Worm (Caenorhabditis elegans) whole organism, L4 larva: Measurements from ENCODE around the gene ptr-25.
A peak's percentile ranks its signal among the peaks of the same experiment; 100 is the strongest.

Experiments used
- D1046.2 ChIP-seq: fragments of 200-800 bp; sonication (Bioruptor generic); IDR thresholded peaks from 2 replicates; pipeline ENCODE4 v1.3.6; 2022; ENCODE audit warnings: missing genetic modification characterization, missing compliant biosample characterization
- F10B5.3 ChIP-seq: sonication (generic microtip); optimal IDR thresholded peaks from 2 replicates; lab custom pipeline; 2016; ENCODE audit warnings: mild to moderate bottlenecking, missing genetic modification characterization, missing compliant biosample characterization
- F37D6.2 ChIP-seq: sonication (generic microtip); optimal IDR thresholded peaks from 2 replicates; lab custom pipeline; 2016; ENCODE audit warnings: mild to moderate bottlenecking, missing genetic modification characterization, missing compliant biosample characterization
- F44E2.7 ChIP-seq: fragments of 200-800 bp; sonication (Bioruptor generic); IDR thresholded peaks from 2 replicates; pipeline ENCODE4 v2.1.2; 2022; ENCODE audit warnings: missing genetic modification characterization, missing compliant biosample characterization
- F49E8.2 ChIP-seq: sonication (generic microtip); optimal IDR thresholded peaks from 2 replicates; lab custom pipeline; 2016; ENCODE audit warnings: missing compliant biosample characterization, mild to moderate bottlenecking, missing genetic modification characterization, borderline replicate concordance
- T26A8.4 ChIP-seq: fragments of 200-800 bp; sonication (Bioruptor generic); IDR thresholded peaks from 2 replicates; pipeline ENCODE4 v1.3.6; 2022; ENCODE audit warnings: missing genetic modification characterization, missing compliant biosample characterization
- Y105C5A.15 ChIP-seq: fragments of 200-800 bp; sonication (Bioruptor generic); IDR thresholded peaks from 2 replicates; pipeline ENCODE4 v1.3.6; 2022; ENCODE audit warnings: missing genetic modification characterization, missing compliant biosample characterization
- Y5F2A.4 ChIP-seq: fragments of 200-800 bp; sonication (Bioruptor generic); optimal IDR thresholded peaks from 2 replicates; lab custom pipeline; 2018; ENCODE audit warnings: mild to moderate bottlenecking, missing genetic modification characterization, missing compliant biosample characterization
- ZK546.5 ChIP-seq, 2 experiments: sonication (generic microtip); optimal IDR thresholded peaks; 2 replicates each; lab custom pipeline; 2017; ENCODE audit warnings: missing biosample characterization in 2 of 2, missing genetic modification characterization in 2 of 2
- aha-1 ChIP-seq: fragments of 150-350 bp; peaks from one replicate; lab custom pipeline; 2014; ENCODE audit warnings: missing biosample characterization, missing genetic modification characterization
- ama-1 ChIP-seq: fragments of 150-350 bp; optimal IDR thresholded peaks from 2 replicates; lab custom pipeline; 2014; ENCODE audit warnings: inconsistent platforms, mixed read lengths
- arid-1 ChIP-seq: fragments of 200-800 bp; sonication (Bioruptor generic); conservative IDR thresholded peaks from 2 replicates; pipeline ENCODE4 v1.3.6; 2022; ENCODE audit warnings: missing genetic modification reagents, missing genetic modification characterization, missing compliant biosample characterization
- ceh-32 ChIP-seq: sonication (generic microtip); optimal IDR thresholded peaks from 2 replicates; lab custom pipeline; 2016; ENCODE audit warnings: mild to moderate bottlenecking, missing genetic modification characterization, missing compliant biosample characterization; ENCODE audit not compliant: poor library complexity
- ctbp-1 ChIP-seq: fragments of 200-800 bp; sonication (Bioruptor generic); IDR thresholded peaks from 2 replicates; pipeline ENCODE4 v1.3.6; 2022; ENCODE audit warnings: missing genetic modification reagents, missing genetic modification characterization, missing compliant biosample characterization
- daf-16 ChIP-seq, 3 experiments: sonication (generic microtip); optimal IDR thresholded peaks; 2 replicates each; lab custom pipeline; 2016 to 2017; ENCODE audit warnings: missing genetic modification characterization in 3 of 3, missing genetic modification reagents in 3 of 3, mild to moderate bottlenecking in 2 of 3, missing compliant biosample characterization in 2 of 3, missing biosample characterization in 1 of 3, moderate library complexity in 1 of 3
- daf-19 ChIP-seq: fragments of 200-800 bp; sonication (Bioruptor generic); conservative IDR thresholded peaks from 2 replicates; pipeline ENCODE4 v1.3.6; 2022; ENCODE audit warnings: missing genetic modification characterization, missing compliant biosample characterization
- dmd-6 ChIP-seq: fragments of 200-800 bp; sonication (Bioruptor generic); IDR thresholded peaks from 2 replicates; pipeline ENCODE4 v1.3.6; 2022; ENCODE audit warnings: missing genetic modification reagents, missing genetic modification characterization, missing compliant biosample characterization
- dpl-1 ChIP-seq: fragments of 150-350 bp; optimal IDR thresholded peaks from 2 replicates; lab custom pipeline; 2014; ENCODE audit warnings: missing biosample characterization, missing genetic modification reagents, missing genetic modification characterization
- dve-1 ChIP-seq: sonication (generic microtip); optimal IDR thresholded peaks from 2 replicates; lab custom pipeline; 2017; ENCODE audit warnings: antibody characterized with exemption, mild to moderate bottlenecking, missing genetic modification characterization, missing compliant biosample characterization; ENCODE audit not compliant: insufficient read depth
- egl-43 ChIP-seq: fragments of 200-800 bp; sonication (Bioruptor generic); IDR thresholded peaks from 2 replicates; pipeline ENCODE4 v1.3.6; 2022; ENCODE audit warnings: missing genetic modification reagents, missing genetic modification characterization, missing compliant biosample characterization
- fkh-10 ChIP-seq: fragments of 150-350 bp; optimal IDR thresholded peaks from 2 replicates; lab custom pipeline; 2014; ENCODE audit warnings: missing biosample characterization, missing genetic modification reagents, missing genetic modification characterization
- fos-1 ChIP-seq: fragments of 150-350 bp; optimal IDR thresholded peaks from 2 replicates; lab custom pipeline; 2014; ENCODE audit warnings: missing biosample characterization, missing genetic modification characterization
- gei-8 ChIP-seq: fragments of 200-800 bp; sonication (Bioruptor generic); optimal IDR thresholded peaks from 2 replicates; lab custom pipeline; 2018; ENCODE audit warnings: mild to moderate bottlenecking, missing genetic modification characterization, missing compliant biosample characterization
- hlh-30 ChIP-seq: sonication (generic microtip); optimal IDR thresholded peaks from 2 replicates; lab custom pipeline; 2017; ENCODE audit warnings: antibody characterized with exemption, mild to moderate bottlenecking, missing genetic modification characterization, missing compliant biosample characterization; ENCODE audit not compliant: insufficient read depth
- lin-13 ChIP-seq: fragments of 150-350 bp; optimal IDR thresholded peaks from 2 replicates; lab custom pipeline; 2014; ENCODE audit warnings: missing biosample characterization, missing genetic modification reagents, missing genetic modification characterization
- lin-15B ChIP-seq: fragments of 150-350 bp; sonication (generic microtip); optimal IDR thresholded peaks from 3 replicates; lab custom pipeline; 2014; ENCODE audit warnings: missing biosample characterization, missing genetic modification characterization
- lin-38 ChIP-seq: fragments of 200-800 bp; sonication (Bioruptor generic); IDR thresholded peaks from 2 replicates; pipeline ENCODE4 v1.3.6; 2022; ENCODE audit warnings: missing genetic modification reagents, missing genetic modification characterization, missing compliant biosample characterization
- madf-9 ChIP-seq: fragments of 200-800 bp; sonication (Bioruptor generic); conservative IDR thresholded peaks from 2 replicates; pipeline ENCODE4 v1.3.6; 2022; ENCODE audit warnings: missing genetic modification reagents, missing genetic modification characterization, missing compliant biosample characterization
- mdt-29 ChIP-seq: fragments of 200-800 bp; sonication (Bioruptor generic); IDR thresholded peaks from 2 replicates; pipeline ENCODE4 v1.3.6; 2022; ENCODE audit warnings: missing genetic modification reagents, missing genetic modification characterization, missing compliant biosample characterization
- mep-1 ChIP-seq: fragments of 150-350 bp; sonication (generic microtip); optimal IDR thresholded peaks from 3 replicates; lab custom pipeline; 2014; ENCODE audit warnings: missing biosample characterization, missing genetic modification characterization
- mes-2 ChIP-seq: sonication (generic microtip); optimal IDR thresholded peaks from 2 replicates; lab custom pipeline; 2016; ENCODE audit warnings: missing genotype, mild to moderate bottlenecking, missing genetic modification characterization, missing compliant biosample characterization; ENCODE audit not compliant: poor library complexity, severe bottlenecking
- nhr-102 ChIP-seq: sonication (generic microtip); optimal IDR thresholded peaks from 2 replicates; lab custom pipeline; 2016; ENCODE audit warnings: mild to moderate bottlenecking, missing genetic modification characterization, moderate library complexity, missing compliant biosample characterization
- nhr-11 ChIP-seq: fragments of 150-350 bp; optimal IDR thresholded peaks from 2 replicates; lab custom pipeline; 2014; ENCODE audit warnings: missing biosample characterization, missing genetic modification characterization
- nhr-25 ChIP-seq: sonication (generic microtip); optimal IDR thresholded peaks from 2 replicates; lab custom pipeline; 2017; ENCODE audit warnings: missing genetic modification characterization, mild to moderate bottlenecking, missing compliant biosample characterization, antibody characterized with exemption, moderate library complexity, borderline replicate concordance; ENCODE audit not compliant: insufficient read depth
- nhr-6 ChIP-seq: fragments of 150-350 bp; optimal IDR thresholded peaks from 2 replicates; lab custom pipeline; 2014; ENCODE audit warnings: missing biosample characterization, missing genetic modification characterization
- pha-4 ChIP-seq, 2 experiments: fragments of 150-350 bp in 1 of 2; fragments of 200-800 bp in 1 of 2; sonication (Bioruptor generic) in 1 of 2; IDR thresholded peaks in 1 of 2; optimal IDR thresholded peaks in 1 of 2; 2 replicates each; pipeline versions ENCODE4 v1.3.6 to Lab custom; 2014 to 2022; ENCODE audit warnings: missing genetic modification characterization in 2 of 2, missing genetic modification reagents in 2 of 2, missing biosample characterization in 1 of 2, missing compliant biosample characterization in 1 of 2
- php-3 ChIP-seq: fragments of 200-800 bp; sonication (Bioruptor generic); IDR thresholded peaks from 2 replicates; pipeline ENCODE4 v1.3.6; 2022; ENCODE audit warnings: missing genetic modification reagents, missing genetic modification characterization, missing compliant biosample characterization
- rbr-2 ChIP-seq: sonication (generic microtip); optimal IDR thresholded peaks from 2 replicates; lab custom pipeline; 2016; ENCODE audit warnings: missing genotype, missing genetic modification characterization, missing compliant biosample characterization
- sdz-12 ChIP-seq: fragments of 200-800 bp; sonication (Bioruptor generic); optimal IDR thresholded peaks from 2 replicates; lab custom pipeline; 2018; ENCODE audit warnings: mild to moderate bottlenecking, missing genetic modification characterization, missing compliant biosample characterization
- set-16 ChIP-seq: fragments of 200-800 bp; sonication (Bioruptor generic); IDR thresholded peaks from 2 replicates; pipeline ENCODE4 v1.3.6; 2022; ENCODE audit warnings: missing genetic modification reagents, missing genetic modification characterization, missing compliant biosample characterization
- snpc-1.2 ChIP-seq: fragments of 200-800 bp; sonication (Bioruptor generic); IDR thresholded peaks from 2 replicates; pipeline ENCODE4 v1.3.6; 2022; ENCODE audit warnings: missing genetic modification reagents, missing genetic modification characterization, missing compliant biosample characterization
- spr-1 ChIP-seq: sonication (generic microtip); optimal IDR thresholded peaks from 2 replicates; lab custom pipeline; 2016; ENCODE audit warnings: mild to moderate bottlenecking, missing genetic modification characterization, missing compliant biosample characterization
- unc-130 ChIP-seq: sonication (generic microtip); optimal IDR thresholded peaks from 2 replicates; lab custom pipeline; 2016; ENCODE audit warnings: missing genetic modification reagents, missing genetic modification characterization, missing compliant biosample characterization
- zag-1 ChIP-seq: fragments of 150-350 bp; optimal IDR thresholded peaks from 2 replicates; lab custom pipeline; 2014; ENCODE audit warnings: missing biosample characterization, missing genetic modification characterization
- ztf-7 ChIP-seq: fragments of 150-350 bp; optimal IDR thresholded peaks from 2 replicates; lab custom pipeline; 2014; ENCODE audit warnings: missing biosample characterization, missing genetic modification characterization

Gene ptr-25

ce11 chrIII:10505182-10505581 lies 17.3 kb downstream of the ptr-25 start, which contains the start of the genes taf-11.3 and urm-1 (continued):
- TF ChIP-seq ztf-7 (tag; lab: Kevin White, UChicago), result peak; percentile 55
- no peak for TF ChIP-seq pha-4 (GFP tag; IDR thresholded peaks at IDR 0.05; lab: Robert Waterston, UW)
- peak; percentile 79 for TF ChIP-seq pha-4 (tag; optimal IDR thresholded peaks at IDR 0.05; lab: Kevin White, UChicago)
- TF ChIP-seq F37D6.2 (tag; lab: Kevin White, UChicago), result peak; percentile 6
- no peak for TF ChIP-seq daf-19 (GFP tag; lab: Robert Waterston, UW)
- TF ChIP-seq php-3 (GFP tag; lab: Robert Waterston, UW), result no peak
- no peak for TF ChIP-seq D1046.2 (GFP tag; lab: Robert Waterston, UW)
- TF ChIP-seq rbr-2 (tag; lab: Kevin White, UChicago), result peak; percentile 32
- no peak for TF ChIP-seq nhr-11
- TF ChIP-seq arid-1 (GFP tag; lab: Robert Waterston, UW), result 0 out of 2 replicates have a peak, but pooled peaks have one; percentile 30
- TF ChIP-seq madf-9 (GFP tag; lab: Robert Waterston, UW), result no peak
- peak; percentile 10 for TF ChIP-seq nhr-102
- TF ChIP-seq dve-1, result peak; percentile 82
- TF ChIP-seq ZK546.5 (tag; optimal IDR thresholded peaks at IDR 0.05; lab: Kevin White, UChicago), result no peak
- TF ChIP-seq hlh-30 (tag; lab: Kevin White, UChicago), result peak; percentile 30
- peak; percentile 37 for TF ChIP-seq lin-15B (tag; lab: Kevin White, UChicago)
- TF ChIP-seq daf-16 (GFP tag; optimal IDR thresholded peaks at IDR 0.05; lab: Kevin White, UChicago), result no peak
- peak; percentile 40 for TF ChIP-seq daf-16 (tag; optimal IDR thresholded peaks at IDR 0.05; lab: Kevin White, UChicago)
- TF ChIP-seq F44E2.7 (GFP tag; lab: Robert Waterston, UW), result no peak
- TF ChIP-seq nhr-6, result no peak
- TF ChIP-seq fkh-10, result no peak
- TF ChIP-seq unc-130 (GFP tag; lab: Kevin White, UChicago), result peak; percentile 35
- TF ChIP-seq mep-1 (tag; lab: Kevin White, UChicago), result peak; percentile 79
- TF ChIP-seq fos-1, result no peak
- TF ChIP-seq aha-1, result peak; percentile 50
- TF ChIP-seq, all 104 proteins: peak for 23

DNA sequence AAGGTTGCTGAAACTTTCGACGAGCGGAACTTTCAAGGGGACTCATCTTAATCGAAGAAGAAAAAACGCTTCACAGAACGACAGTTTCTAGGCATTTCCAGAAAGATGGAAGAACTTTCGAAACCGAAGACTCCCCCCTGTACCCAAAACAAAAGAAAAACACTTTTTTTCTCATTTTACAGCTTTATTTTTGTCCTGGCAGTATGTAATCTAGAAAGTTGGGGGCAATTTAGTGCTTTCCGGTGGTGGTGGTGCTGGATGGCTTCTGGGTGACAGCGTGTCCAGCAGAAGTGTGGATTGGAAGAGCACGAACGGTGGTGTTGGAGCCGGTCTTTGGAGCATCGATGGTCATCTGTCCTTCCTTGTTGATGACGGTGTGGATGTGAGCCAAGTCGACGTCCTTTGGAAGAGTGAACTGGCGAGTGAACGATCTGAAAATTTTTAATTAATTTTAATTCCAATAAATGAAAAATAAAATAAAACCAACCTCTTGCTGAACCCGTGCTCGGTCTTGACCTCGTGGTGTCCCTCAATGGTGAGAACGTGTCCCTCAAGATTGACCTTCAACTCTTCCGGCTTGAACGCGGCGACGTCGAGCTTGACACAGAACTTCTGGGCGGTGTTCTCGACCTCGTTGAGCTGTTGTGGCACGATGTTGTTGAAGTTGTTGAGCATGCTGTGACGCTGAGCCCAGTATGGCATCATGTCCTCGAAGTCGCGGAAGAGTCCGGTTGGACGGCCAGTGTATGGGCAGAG lies 18.2 kb downstream of the ptr-25 start:
- no peak for TF ChIP-seq hlh-30 (tag; lab: Kevin White, UChicago)
- no peak for TF ChIP-seq ZK546.5 (tag; optimal IDR thresholded peaks at IDR 0.05; lab: Kevin White, UChicago)
- TF ChIP-seq mes-2 (tag; lab: Kevin White, UChicago), result peak; percentile 13
- TF ChIP-seq arid-1 (GFP tag; lab: Robert Waterston, UW), result 0 out of 2 replicates have a peak, but pooled peaks have one; percentile 28
- no peak for TF ChIP-seq dpl-1 (GFP tag; lab: Kevin White, UChicago)
- TF ChIP-seq daf-19 (GFP tag; lab: Robert Waterston, UW), result 0 out of 2 replicates have a peak, but pooled peaks have one; percentile 7
- 0 out of 2 replicates have a peak, but pooled peaks have one; percentile 28 for TF ChIP-seq ctbp-1 (GFP tag; lab: Robert Waterston, UW)
- TF ChIP-seq nhr-25 (tag; lab: Kevin White, UChicago), result no peak
- TF ChIP-seq ceh-32 (tag; lab: Kevin White, UChicago), result no peak
- TF ChIP-seq dmd-6 (GFP tag; lab: Robert Waterston, UW), result no peak
- TF ChIP-seq ama-1 (lab: Kevin White, UChicago), result peak; percentile 56
- no peak for TF ChIP-seq lin-13 (GFP tag; lab: Kevin White, UChicago)
- TF ChIP-seq lin-38 (GFP tag; lab: Robert Waterston, UW), result peak; percentile 79
- TF ChIP-seq unc-130 (GFP tag; lab: Kevin White, UChicago), result peak; percentile 83
- no peak for TF ChIP-seq T26A8.4 (GFP tag; lab: Robert Waterston, UW)
- peak; percentile 57 for TF ChIP-seq snpc-1.2 (GFP tag; lab: Robert Waterston, UW)
- no peak for TF ChIP-seq rbr-2 (tag; lab: Kevin White, UChicago)
- TF ChIP-seq aha-1, result no peak
- no peak for TF ChIP-seq Y105C5A.15 (GFP tag; lab: Robert Waterston, UW)
- TF ChIP-seq nhr-102, result no peak
- TF ChIP-seq gei-8 (GFP tag; lab: Kevin White, UChicago), result peak; percentile 26
- no peak for TF ChIP-seq spr-1 (tag; lab: Kevin White, UChicago)
- peak; percentile 1 for TF ChIP-seq Y5F2A.4 (GFP tag; lab: Kevin White, UChicago)
- TF ChIP-seq set-16, result peak; percentile 33; the same call in 1 of the 2 replicates
- no peak for TF ChIP-seq zag-1
- no peak for TF ChIP-seq mdt-29
- peak; percentile 20; the same call in 1 of the 2 replicates for TF ChIP-seq egl-43
- no peak for TF ChIP-seq F10B5.3 (tag; lab: Kevin White, UChicago)
- TF ChIP-seq F49E8.2 (tag; lab: Kevin White, UChicago), result peak; percentile 54
- TF ChIP-seq pha-4 (GFP tag; IDR thresholded peaks at IDR 0.05; lab: Robert Waterston, UW), result no peak; the same call in 1 of the 2 replicates
- TF ChIP-seq pha-4 (tag; optimal IDR thresholded peaks at IDR 0.05; lab: Kevin White, UChicago), result no peak
- no peak for TF ChIP-seq sdz-12 (GFP tag; lab: Kevin White, UChicago)
